Fruit fly (Drosophila melanogaster) whole organism, embryonic: ENCODE results near the gene ThrRS.

Experiments used
- Abd-B ChIP-seq: fragments of 200-800 bp; sonication (Bioruptor generic); optimal IDR thresholded peaks from 2 replicates; lab custom pipeline; 2018; ENCODE audit warnings: missing biosample characterization, mild to moderate bottlenecking, missing genetic modification characterization, moderate library complexity
- Adf1 ChIP-seq: fragments of 200-800 bp; sonication (Bioruptor generic); IDR thresholded peaks from 2 replicates; pipeline ENCODE4 v1.3.6; 2022; ENCODE audit warnings: missing biosample characterization, missing genetic modification characterization
- Aef1 ChIP-seq: fragments of 200-800 bp; sonication (Bioruptor generic); IDR thresholded peaks from 3 replicates; pipeline ENCODE4 v1.3.6; 2022; ENCODE audit warnings: missing biosample characterization, missing genetic modification characterization
- Atf-2 ChIP-seq: fragments of 200-800 bp; sonication (Bioruptor generic); optimal IDR thresholded peaks from 2 replicates; lab custom pipeline; 2016; ENCODE audit warnings: missing biosample characterization, missing genetic modification characterization
- Blimp-1 ChIP-seq: fragments of 200-800 bp; sonication (Bioruptor generic); optimal IDR thresholded peaks from 3 replicates; lab custom pipeline; 2018; ENCODE audit warnings: missing biosample characterization, missing genetic modification characterization, mild to moderate bottlenecking, moderate library complexity, missing genetic modification reagents
- CG11695 ChIP-seq: fragments of 200-800 bp; sonication (Bioruptor generic); IDR thresholded peaks from 3 replicates; pipeline ENCODE4 v1.3.6; 2022; ENCODE audit warnings: missing biosample characterization, missing genetic modification characterization
- CG1233 ChIP-seq: fragments of 200-800 bp; sonication (Bioruptor generic); optimal IDR thresholded peaks from 4 replicates; lab custom pipeline; 2018; ENCODE audit warnings: missing biosample characterization, mild to moderate bottlenecking, missing genetic modification characterization
- CG13424 ChIP-seq: fragments of 200-800 bp; sonication (Bioruptor generic); optimal IDR thresholded peaks from 2 replicates; lab custom pipeline; 2019; ENCODE audit warnings: missing biosample characterization, mild to moderate bottlenecking, missing genetic modification characterization, moderate library complexity
- CG32772 ChIP-seq: fragments of 200-800 bp; sonication (Bioruptor generic); IDR thresholded peaks from 2 replicates; pipeline ENCODE4 v1.3.6; 2022; ENCODE audit warnings: missing biosample characterization, missing genetic modification characterization
- CG3281 ChIP-seq: fragments of 200-800 bp; sonication (Bioruptor generic); optimal IDR thresholded peaks from 3 replicates; lab custom pipeline; 2017; ENCODE audit warnings: missing biosample characterization, mild to moderate bottlenecking, missing genetic modification characterization
- CG33557 ChIP-seq: fragments of 200-800 bp; sonication (Bioruptor generic); optimal IDR thresholded peaks from 2 replicates; lab custom pipeline; 2019; ENCODE audit warnings: missing biosample characterization, mild to moderate bottlenecking, missing genetic modification characterization, moderate library complexity
- CG6654 ChIP-seq: fragments of 200-800 bp; sonication (Bioruptor generic); optimal IDR thresholded peaks from 2 replicates; lab custom pipeline; 2017; ENCODE audit warnings: missing biosample characterization, mild to moderate bottlenecking, missing genetic modification characterization
- CG6689 ChIP-seq: fragments of 200-800 bp; sonication (Bioruptor generic); IDR thresholded peaks from 2 replicates; pipeline ENCODE4 v1.3.6; 2022; ENCODE audit warnings: missing biosample characterization, missing genetic modification characterization
- CG7271 ChIP-seq: fragments of 200-800 bp; sonication (Bioruptor generic); optimal IDR thresholded peaks from 2 replicates; lab custom pipeline; 2018; ENCODE audit warnings: missing biosample characterization, mild to moderate bottlenecking, missing genetic modification characterization, moderate library complexity
- CG8388 ChIP-seq: fragments of 200-800 bp; sonication (Bioruptor generic); optimal IDR thresholded peaks from 2 replicates; lab custom pipeline; 2019; ENCODE audit warnings: missing biosample characterization, mild to moderate bottlenecking, missing genetic modification characterization, moderate library complexity
- CG9797 ChIP-seq: fragments of 200-800 bp; sonication (Bioruptor generic); optimal IDR thresholded peaks from 3 replicates; lab custom pipeline; 2018; ENCODE audit warnings: missing biosample characterization, mild to moderate bottlenecking, missing genetic modification characterization
- Chrac-16 ChIP-seq: fragments of 200-800 bp; sonication (Bioruptor generic); optimal IDR thresholded peaks from 3 replicates; lab custom pipeline; 2016; ENCODE audit warnings: missing biosample characterization, missing genetic modification characterization
- Dfd ChIP-seq, 2 experiments: fragments of >200 bp; optimal IDR thresholded peaks; 2 replicates each; lab custom pipeline; 2017; ENCODE audit warnings: missing biosample characterization in 2 of 2, missing genetic modification characterization in 2 of 2
- Eip74EF ChIP-seq, 2 experiments: fragments of 200-800 bp in 1 of 2; fragments of >200 bp in 1 of 2; sonication (Bioruptor generic) in 1 of 2; optimal IDR thresholded peaks; 2 replicates each; lab custom pipeline; 2017 to 2019; ENCODE audit warnings: missing biosample characterization in 2 of 2, missing genetic modification characterization in 2 of 2, mild to moderate bottlenecking in 1 of 2, moderate library complexity in 1 of 2
- HLH4C ChIP-seq: fragments of 200-800 bp; sonication (Bioruptor generic); IDR thresholded peaks from 3 replicates; pipeline ENCODE4 v1.3.6; 2022; ENCODE audit warnings: missing biosample characterization, missing genetic modification characterization; ENCODE audit not compliant: partially characterized antibody
- Hand ChIP-seq: fragments of 200-800 bp; sonication (Bioruptor generic); optimal IDR thresholded peaks from 2 replicates; lab custom pipeline; 2017; ENCODE audit warnings: mild to moderate bottlenecking, missing biosample characterization, missing genetic modification reagents, missing genetic modification characterization
- Hmx ChIP-seq: fragments of 200-800 bp; sonication (Bioruptor generic); optimal IDR thresholded peaks from 2 replicates; lab custom pipeline; 2016; ENCODE audit warnings: missing biosample characterization, missing genetic modification characterization
- Mad ChIP-seq: fragments of 200-800 bp; sonication (Bioruptor generic); optimal IDR thresholded peaks from 2 replicates; lab custom pipeline; 2016; ENCODE audit warnings: missing biosample characterization, missing genetic modification characterization
- Nf-YA ChIP-seq: fragments of 200-800 bp; sonication (Bioruptor generic); IDR thresholded peaks from 2 replicates; pipeline ENCODE4 v1.3.6; 2022; ENCODE audit warnings: missing biosample characterization, missing genetic modification characterization
- Sox102F ChIP-seq: fragments of 200-800 bp; sonication (Bioruptor generic); optimal IDR thresholded peaks from 2 replicates; lab custom pipeline; 2018; ENCODE audit warnings: missing biosample characterization, mild to moderate bottlenecking, missing genetic modification characterization, moderate library complexity
- Sry-δ ChIP-seq: fragments of 200-800 bp; sonication (Bioruptor generic); optimal IDR thresholded peaks from 2 replicates; lab custom pipeline; 2016; ENCODE audit warnings: missing biosample characterization, missing genetic modification characterization
- TFAM ChIP-seq: fragments of 200-800 bp; sonication (Bioruptor generic); optimal IDR thresholded peaks from 2 replicates; lab custom pipeline; 2017; ENCODE audit warnings: missing biosample characterization, missing genetic modification characterization, inconsistent platforms
- Trl ChIP-seq, 3 experiments: fragments of >200 bp in 2 of 3; fragments of 200-800 bp in 1 of 3; sonication (Bioruptor generic) in 1 of 3; optimal IDR thresholded peaks; 2 replicates in 1 of 3; 3 replicates in 2 of 3; lab custom pipeline; 2016 to 2017; ENCODE audit warnings: missing biosample characterization in 1 of 3, missing genetic modification characterization in 1 of 3
- Xbp1 ChIP-seq: fragments of 200-800 bp; sonication (Bioruptor generic); optimal IDR thresholded peaks from 3 replicates; lab custom pipeline; 2016; ENCODE audit warnings: missing biosample characterization, mild to moderate bottlenecking, missing genetic modification characterization
- Xrp1 ChIP-seq: fragments of 200-800 bp; sonication (Bioruptor generic); IDR thresholded peaks from 2 replicates; pipeline ENCODE4 v1.3.6; 2022; ENCODE audit warnings: missing biosample characterization, missing genetic modification characterization
- ac ChIP-seq: fragments of 200-800 bp; sonication (Bioruptor generic); optimal IDR thresholded peaks from 3 replicates; lab custom pipeline; 2017; ENCODE audit warnings: missing biosample characterization, mild to moderate bottlenecking, missing genetic modification characterization
- amos ChIP-seq: fragments of 200-800 bp; sonication (Bioruptor generic); IDR thresholded peaks from 2 replicates; pipeline ENCODE4 v1.3.6; 2022; ENCODE audit warnings: missing biosample characterization, missing genetic modification characterization; ENCODE audit not compliant: partially characterized antibody
- chm ChIP-seq: fragments of 200-800 bp; sonication (Bioruptor generic); IDR thresholded peaks from 2 replicates; pipeline ENCODE4 v1.3.6; 2022; ENCODE audit warnings: missing biosample characterization, missing genetic modification characterization
- croc ChIP-seq: fragments of 200-800 bp; sonication (Bioruptor generic); conservative IDR thresholded peaks from 3 replicates; pipeline ENCODE4 v1.3.6; 2022; ENCODE audit warnings: missing biosample characterization, missing genetic modification characterization
- cwo ChIP-seq: fragments of 200-800 bp; sonication (Bioruptor generic); optimal IDR thresholded peaks from 3 replicates; lab custom pipeline; 2017; ENCODE audit warnings: missing biosample characterization, missing genetic modification characterization, mild to moderate bottlenecking, moderate library complexity, missing genetic modification reagents
- eve ChIP-seq, 2 experiments: fragments of >200 bp; optimal IDR thresholded peaks; 2 replicates each; lab custom pipeline; 2017; ENCODE audit warnings: missing biosample characterization in 2 of 2, missing genetic modification characterization in 2 of 2
- fd3F ChIP-seq: fragments of 200-800 bp; sonication (Bioruptor generic); optimal IDR thresholded peaks from 2 replicates; lab custom pipeline; 2018; ENCODE audit warnings: missing biosample characterization, mild to moderate bottlenecking, missing genetic modification characterization, moderate library complexity
- gsb ChIP-seq: fragments of 200-800 bp; sonication (Bioruptor generic); IDR thresholded peaks from 2 replicates; pipeline ENCODE4 v1.3.6; 2022; ENCODE audit warnings: missing biosample characterization, missing genetic modification characterization
- lab ChIP-seq: fragments of 200-800 bp; sonication (Bioruptor generic); optimal IDR thresholded peaks from 3 replicates; lab custom pipeline; 2017; ENCODE audit warnings: missing biosample characterization, missing genetic modification characterization, mild to moderate bottlenecking, moderate library complexity, missing genetic modification reagents
- nom ChIP-seq: fragments of 200-800 bp; sonication (Bioruptor generic); optimal IDR thresholded peaks from 2 replicates; lab custom pipeline; 2017; ENCODE audit warnings: missing biosample characterization, missing genetic modification characterization, mild to moderate bottlenecking, moderate library complexity, missing genetic modification reagents
- phol ChIP-seq: fragments of 200-800 bp; sonication (Bioruptor generic); optimal IDR thresholded peaks from 3 replicates; lab custom pipeline; 2018; ENCODE audit warnings: missing biosample characterization, mild to moderate bottlenecking, missing genetic modification characterization, moderate library complexity
- sima ChIP-seq: fragments of 200-800 bp; sonication (Bioruptor generic); optimal IDR thresholded peaks from 2 replicates; lab custom pipeline; 2016; ENCODE audit warnings: missing biosample characterization, missing genetic modification characterization
- stwl ChIP-seq: fragments of 200-800 bp; sonication (Bioruptor generic); optimal IDR thresholded peaks from 3 replicates; lab custom pipeline; 2018; ENCODE audit warnings: missing biosample characterization, mild to moderate bottlenecking, missing genetic modification characterization, moderate library complexity
- tgo ChIP-seq: fragments of 200-800 bp; sonication (Bioruptor generic); IDR thresholded peaks from 3 replicates; pipeline ENCODE4 v1.3.6; 2022; ENCODE audit warnings: missing biosample characterization, missing genetic modification characterization

Gene ThrRS

dm6 chr2L:12065683-12066386, 37.7 kb upstream of the ThrRS start (continued):
- TF ChIP-seq Dfd (GFP tag; optimal IDR thresholded peaks at IDR 0.05; lab: Kevin White, UChicago) (no peak), Mad (GFP tag; lab: Kevin White, UChicago) (no peak), Abd-B (GFP tag; lab: Kevin White, UChicago) (no peak), Atf-2 (GFP tag; lab: Kevin White, UChicago) (no peak), eve (GFP tag; optimal IDR thresholded peaks at IDR 0.05; lab: Kevin White, UChicago) (no peak), CG3281 (no peak), Aef1 (GFP tag; lab: Robert Waterston, UW) (no peak), CG9797 (GFP tag; lab: Kevin White, UChicago) (no peak), fd3F (GFP tag; lab: Kevin White, UChicago) (no peak), amos (no peak), Hmx (GFP tag; lab: Kevin White, UChicago) (no peak), TFAM (GFP tag; lab: Kevin White, UChicago) (no peak), croc (GFP tag; lab: Robert Waterston, UW) (peak; percentile 38; the same call in 1 of the 3 replicates), CG6654 (GFP tag; lab: Kevin White, UChicago) (no peak), Hand (GFP tag; lab: Kevin White, UChicago) (no peak)

dm6 chr2L:12066617-12067251, 36.8 kb upstream of the ThrRS start, which contains the start of gene firl:
firl (minus strand) TSS chr2L:12066775.
- TF ChIP-seq Trl (optimal IDR thresholded peaks at IDR 0.05; lab: Kevin White, UChicago): peak in 1 of 2 experiments; percentile 11
- TF ChIP-seq Trl (GFP tag; optimal IDR thresholded peaks at IDR 0.05; lab: Kevin White, UChicago): no peak
- TF ChIP-seq sima: no peak
- TF ChIP-seq Blimp-1 (GFP tag; lab: Kevin White, UChicago): peak; percentile 53
- TF ChIP-seq nom (GFP tag; lab: Kevin White, UChicago): peak; percentile 55

dm6 chr2L:12075850-12076249, 27.7 kb upstream of the ThrRS start, which contains the start of gene CG14947:
CG14947 (plus strand) TSS chr2L:12076100.
- 0 out of 2 replicates have a peak, but pooled peaks have one; percentile 25 for TF ChIP-seq Nf-YA (GFP tag; lab: Robert Waterston, UW)
- TF ChIP-seq CG13424: no peak
- peak; percentile 11 for TF ChIP-seq lab (GFP tag; lab: Kevin White, UChicago)
- peak; percentile 10 for TF ChIP-seq CG33557 (GFP tag; lab: Kevin White, UChicago)
- TF ChIP-seq Xrp1 (GFP tag; lab: Robert Waterston, UW): 0 out of 2 replicates have a peak, but pooled peaks have one; percentile 31
- TF ChIP-seq stwl (tag; lab: Kevin White, UChicago): peak; percentile 17
- TF ChIP-seq chm (GFP tag; lab: Robert Waterston, UW): 0 out of 2 replicates have a peak, but pooled peaks have one; percentile 40
- TF ChIP-seq Sry-δ (GFP tag; lab: Kevin White, UChicago): no peak
- TF ChIP-seq Xbp1 (GFP tag; lab: Kevin White, UChicago): peak; percentile 13
- TF ChIP-seq CG11695 (GFP tag; lab: Robert Waterston, UW): no peak
- peak; percentile 20 for TF ChIP-seq Sox102F (GFP tag; lab: Kevin White, UChicago)
- 0 out of 2 replicates have a peak, but pooled peaks have one; percentile 27 for TF ChIP-seq CG6689 (GFP tag; lab: Robert Waterston, UW)
- TF ChIP-seq Blimp-1 (GFP tag; lab: Kevin White, UChicago): peak; percentile 42
- TF ChIP-seq Eip74EF (GFP tag; optimal IDR thresholded peaks at IDR 0.05; lab: Kevin White, UChicago): no peak
- peak; percentile 32 for TF ChIP-seq ac (GFP tag; lab: Kevin White, UChicago)
- peak; percentile 9 for TF ChIP-seq phol (tag; lab: Kevin White, UChicago)
- peak; percentile 42 for TF ChIP-seq CG1233
- TF ChIP-seq gsb (GFP tag; lab: Robert Waterston, UW): 0 out of 2 replicates have a peak, but pooled peaks have one; percentile 27
- no peak for TF ChIP-seq Chrac-16
- 0 out of 2 replicates have a peak, but pooled peaks have one; percentile 17 for TF ChIP-seq CG32772 (GFP tag; lab: Robert Waterston, UW)
- no peak for TF ChIP-seq cwo (GFP tag; lab: Kevin White, UChicago)
- TF ChIP-seq CG8388: no peak
- no peak for TF ChIP-seq Adf1 (GFP tag; lab: Robert Waterston, UW)
- TF ChIP-seq tgo: 0 out of 3 replicates have a peak, but pooled peaks have one; percentile 14
- TF ChIP-seq HLH4C (GFP tag; lab: Robert Waterston, UW): no peak
- TF ChIP-seq CG7271 (tag; lab: Kevin White, UChicago): peak; percentile 90
